Fruit fly (Drosophila melanogaster): Measurements from ENCODE around the gene Mur18B.

dm6 chrX:19220415-19220814 lies 7.4 kb downstream of the Mur18B start, which contains the start of gene CG7884:
- TF ChIP-seq lola (GFP tag; optimal IDR thresholded peaks at IDR 0.05) (no peak), fru (GFP tag; optimal IDR thresholded peaks at IDR 0.05) (no peak), h (GFP tag; optimal IDR thresholded peaks at IDR 0.05) (no peak), rgr (GFP tag; optimal IDR thresholded peaks at IDR 0.05) (no peak), psq (GFP tag; optimal IDR thresholded peaks at IDR 0.05) (no peak), Hr83 (GFP tag; optimal IDR thresholded peaks at IDR 0.05; ENCODE audit: poor library complexity, severe bottlenecking) (no peak), sage (GFP tag; optimal IDR thresholded peaks at IDR 0.05) (no peak), jim (GFP tag; optimal IDR thresholded peaks at IDR 0.05) (no peak), Hnf4 (GFP tag; optimal IDR thresholded peaks at IDR 0.05) (no peak)

All from whole organism, wandering third instar larva.